Fruit fly (Drosophila melanogaster): ENCODE measurements around the gene ex.

Gene ex

dm6 chr2L:470336-470934, 39.4 kb downstream of the ex start (continued):
- TF ChIP-seq ase (GFP tag; IDR thresholded peaks at IDR 0.05) (peak; percentile 78), sug (tag; optimal IDR thresholded peaks at IDR 0.05) (peak; percentile 79), CG2202 (tag; optimal IDR thresholded peaks at IDR 0.05) (no peak), dpn (GFP tag; optimal IDR thresholded peaks at IDR 0.05) (peak; percentile 80 to 82), CG17359 (tag; optimal IDR thresholded peaks at IDR 0.05) (peak; percentile 76), eyg (GFP tag; optimal IDR thresholded peaks at IDR 0.05) (peak; percentile 87), Dp (GFP tag; optimal IDR thresholded peaks at IDR 0.05) (no peak), CG1647 (GFP tag; optimal IDR thresholded peaks at IDR 0.05) (peak; percentile 32), C15 (GFP tag; IDR thresholded peaks at IDR 0.05) (no peak), BtbVII (GFP tag; optimal IDR thresholded peaks at IDR 0.05) (peak; percentile 14), PHDP (tag; optimal IDR thresholded peaks at IDR 0.05) (peak; percentile 83), TFAM (GFP tag; optimal IDR thresholded peaks at IDR 0.05) (peak; percentile 38), CG9727 (GFP tag; optimal IDR thresholded peaks at IDR 0.05) (peak; percentile 51), CG17385 (GFP tag; optimal IDR thresholded peaks at IDR 0.05) (peak; percentile 65), CG5245 (GFP tag; optimal IDR thresholded peaks at IDR 0.05) (peak; percentile 44), CG2116 (GFP tag; optimal IDR thresholded peaks at IDR 0.05) (peak; percentile 40), CG6654 (GFP tag; optimal IDR thresholded peaks at IDR 0.05) (peak; percentile 56), CG30431 (GFP tag; optimal IDR thresholded peaks at IDR 0.05) (peak; percentile 51), Dek (tag; optimal IDR thresholded peaks at IDR 0.05) (peak; percentile 77), CG12236 (GFP tag; optimal IDR thresholded peaks at IDR 0.05) (peak; percentile 78), Chrac-16 (GFP tag; optimal IDR thresholded peaks at IDR 0.05) (peak; percentile 71), CG14667 (GFP tag; IDR thresholded peaks at IDR 0.05) (peak; percentile 43; the same call in 1 of the 2 replicates), Hmr (GFP tag; optimal IDR thresholded peaks at IDR 0.05) (peak; percentile 78), gsb-n (tag; optimal IDR thresholded peaks at IDR 0.05) (peak; percentile 37), dimm (GFP tag; IDR thresholded peaks at IDR 0.05) (no peak), CG13624 (GFP tag; optimal IDR thresholded peaks at IDR 0.05) (peak; percentile 83), Trl (optimal IDR thresholded peaks at IDR 0.05) (no peak), Trl (GFP tag; optimal IDR thresholded peaks at IDR 0.05) (peak; percentile 85), Lim3 (GFP tag; IDR thresholded peaks at IDR 0.05) (0 out of 2 replicates have a peak, but pooled peaks have one; percentile 11), CG9609 (GFP tag; optimal IDR thresholded peaks at IDR 0.05) (peak; percentile 85), Dbx (GFP tag; IDR thresholded peaks at IDR 0.05) (peak; percentile 45; the same call in 2 of the 3 replicates), Sox100B (GFP tag; optimal IDR thresholded peaks at IDR 0.05) (peak; percentile 60), CG4730 (GFP tag; IDR thresholded peaks at IDR 0.05) (peak; percentile 71), sim (GFP tag; IDR thresholded peaks at IDR 0.05) (no peak; the same call in 1 of the 2 replicates), NfI (GFP tag; optimal IDR thresholded peaks at IDR 0.05) (peak; percentile 71), Bteb2 (GFP tag; optimal IDR thresholded peaks at IDR 0.05) (peak; percentile 73), pnt (GFP tag; optimal IDR thresholded peaks at IDR 0.05) (peak; percentile 81), Hr3 (GFP tag; optimal IDR thresholded peaks at IDR 0.05) (peak; percentile 62), luna (GFP tag; optimal IDR thresholded peaks at IDR 0.05) (peak; percentile 56), sima (GFP tag; optimal IDR thresholded peaks at IDR 0.05) (peak; percentile 5), Vsx1 (GFP tag; optimal IDR thresholded peaks at IDR 0.05) (peak; percentile 54), pros (GFP tag; optimal IDR thresholded peaks at IDR 0.05) (no peak), jing (GFP tag; optimal IDR thresholded peaks at IDR 0.05) (peak; percentile 46), Sry-β (GFP tag; optimal IDR thresholded peaks at IDR 0.05) (no peak), CG17186 (GFP tag; optimal IDR thresholded peaks at IDR 0.05) (peak; percentile 16), CG32767 (GFP tag; IDR thresholded peaks at IDR 0.05) (peak; percentile 68; the same call in 1 of the 2 replicates), lab (GFP tag; optimal IDR thresholded peaks at IDR 0.05) (peak; percentile 87), CG30403 (GFP tag; optimal IDR thresholded peaks at IDR 0.05) (peak; percentile 78), Kr (GFP tag; optimal IDR thresholded peaks at IDR 0.05) (no peak), CG7963 (GFP tag; IDR thresholded peaks at IDR 0.05; ENCODE audit: partially characterized antibody) (no peak)
